Worm (Caenorhabditis elegans): ENCODE results near the gene Y48E1C.1.

The Y48E1C.1 gene

ce11 chrII:13405840-13406239, 9.0 kb upstream of the Y48E1C.1 start, which contains the start of gene efl-2:
TSS of gene efl-2 (plus strand) at chrII:13406140.
- TF ChIP-seq ceh-19 (GFP tag; optimal IDR thresholded peaks at IDR 0.05) (no peak), tbx-7 (tag; optimal IDR thresholded peaks at IDR 0.05) (no peak)

ce11 chrII:13412335-13412734, 2.5 kb upstream of the Y48E1C.1 start, which contains the start of gene Y48C3A.18:
TSS of gene Y48C3A.18 (plus strand) at chrII:13412635.
- no peak for TF ChIP-seq pax-1 (tag; optimal IDR thresholded peaks at IDR 0.05)
- TF ChIP-seq odd-2 (tag; optimal IDR thresholded peaks at IDR 0.05), result no peak
- no peak for TF ChIP-seq ets-4 (tag; optimal IDR thresholded peaks at IDR 0.05)
- TF ChIP-seq sdc-2 (tag; optimal IDR thresholded peaks at IDR 0.05), result no peak

DNA sequence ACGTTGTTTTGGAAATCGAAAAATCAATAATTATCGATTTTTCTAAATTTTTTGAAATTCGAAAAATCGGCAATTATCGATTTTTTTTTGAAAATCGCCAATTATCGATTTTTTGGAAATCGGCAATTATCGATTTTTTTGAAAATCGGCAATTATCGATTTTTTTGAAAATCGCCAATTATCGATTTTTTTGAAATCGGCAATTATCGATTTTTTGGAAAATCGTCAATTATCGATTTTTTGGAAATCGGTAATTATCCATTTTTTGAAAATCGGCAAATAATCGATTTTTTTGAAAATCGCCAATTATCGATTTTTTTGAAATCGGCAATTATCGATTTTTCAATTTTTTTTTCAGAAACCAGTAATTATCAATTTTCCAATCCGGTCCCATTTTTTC, 708 bp upstream of the Y48E1C.1 start:
- TF ChIP-seq ceh-48 (tag; optimal IDR thresholded peaks at IDR 0.05) (peak; percentile 91), hlh-30 (tag; optimal IDR thresholded peaks at IDR 0.05; ENCODE audit: insufficient read depth) (no peak)

ce11 chrII:13416552-13416951, 1.7 kb downstream of the Y48E1C.1 start:
- no peak for TF ChIP-seq unc-3 (GFP tag; conservative IDR thresholded peaks at IDR 0.05)
- TF ChIP-seq unc-3 (tag; optimal IDR thresholded peaks at IDR 0.05), result no peak
- TF ChIP-seq hlh-15 (tag; optimal IDR thresholded peaks at IDR 0.05), result no peak
- no peak for TF ChIP-seq dmd-4 (tag; optimal IDR thresholded peaks at IDR 0.05; ENCODE audit: borderline replicate concordance)
- TF ChIP-seq ceh-22 (tag; optimal IDR thresholded peaks at IDR 0.05), result no peak
- TF ChIP-seq K09A11.1 (tag; optimal IDR thresholded peaks at IDR 0.05; ENCODE audit: insufficient read depth), result no peak
- no peak for TF ChIP-seq ceh-24 (tag; optimal IDR thresholded peaks at IDR 0.05)
- TF ChIP-seq ceh-31 (tag; optimal IDR thresholded peaks at IDR 0.05), result no peak
- TF ChIP-seq C08G9.2 (tag; optimal IDR thresholded peaks at IDR 0.05), result no peak
- TF ChIP-seq ceh-14 (tag; optimal IDR thresholded peaks at IDR 0.05), result no peak
- TF ChIP-seq elt-4 (tag; optimal IDR thresholded peaks at IDR 0.05), result no peak
- no peak for TF ChIP-seq tbx-7 (tag; optimal IDR thresholded peaks at IDR 0.05)
- TF ChIP-seq ama-1 (optimal IDR thresholded peaks at IDR 0.05), result no peak
- TF ChIP-seq rnt-1 (tag; optimal IDR thresholded peaks at IDR 0.05), result no peak
- no peak for TF ChIP-seq pqm-1 (tag; optimal IDR thresholded peaks at IDR 0.05)
- TF ChIP-seq ahr-1 (tag; optimal IDR thresholded peaks at IDR 0.05), result no peak
- no peak for TF ChIP-seq ceh-19 (GFP tag; optimal IDR thresholded peaks at IDR 0.05)
- TF ChIP-seq hlh-30 (tag; optimal IDR thresholded peaks at IDR 0.05; ENCODE audit: insufficient read depth), result no peak
- no peak for TF ChIP-seq ceh-2 (tag; optimal IDR thresholded peaks at IDR 0.05)

ce11 chrII:13417452-13418031, 2.7 kb downstream of the Y48E1C.1 start:
- TF ChIP-seq ceh-48 (tag; optimal IDR thresholded peaks at IDR 0.05), result peak; percentile 90
- TF ChIP-seq T23F11.4 (GFP tag; optimal IDR thresholded peaks at IDR 0.05), result no peak
- no peak for TF ChIP-seq ztf-16 (tag; optimal IDR thresholded peaks at IDR 0.05)

ce11 chrII:13424242-13424641, 9.4 kb downstream of the Y48E1C.1 start, which contains the start of gene Y48E1C.2:
TSS of gene Y48E1C.2 (plus strand) at chrII:13424542.
- no peak for TF ChIP-seq ceh-45 (GFP tag; IDR thresholded peaks at IDR 0.05)
- no peak for TF ChIP-seq ceh-24 (tag; optimal IDR thresholded peaks at IDR 0.05)
- TF ChIP-seq mec-3 (tag; optimal IDR thresholded peaks at IDR 0.05; ENCODE audit: borderline replicate concordance), result no peak
- TF ChIP-seq unc-86 (tag; optimal IDR thresholded peaks at IDR 0.05), result no peak

- TF ChIP-seq ceh-22 (tag; optimal IDR thresholded peaks at IDR 0.05) (no peak), ceh-2 (tag; optimal IDR thresholded peaks at IDR 0.05) (no peak), ceh-6 (GFP tag; optimal IDR thresholded peaks at IDR 0.05) (no peak), ceh-45 (GFP tag; IDR thresholded peaks at IDR 0.05) (no peak), elt-2 (tag; optimal IDR thresholded peaks at IDR 0.05) (no peak)
Observed at ce11 chrII:13436725-13437124, 21.9 kb downstream of the Y48E1C.1 start, which contains the start of gene Y48E1C.4. TSS of gene Y48E1C.4 (minus strand) at chrII:13436825.

Data from whole organism, late embryonic.